Worm (Caenorhabditis elegans): ENCODE results near the gene F52D2.7.

DNA sequence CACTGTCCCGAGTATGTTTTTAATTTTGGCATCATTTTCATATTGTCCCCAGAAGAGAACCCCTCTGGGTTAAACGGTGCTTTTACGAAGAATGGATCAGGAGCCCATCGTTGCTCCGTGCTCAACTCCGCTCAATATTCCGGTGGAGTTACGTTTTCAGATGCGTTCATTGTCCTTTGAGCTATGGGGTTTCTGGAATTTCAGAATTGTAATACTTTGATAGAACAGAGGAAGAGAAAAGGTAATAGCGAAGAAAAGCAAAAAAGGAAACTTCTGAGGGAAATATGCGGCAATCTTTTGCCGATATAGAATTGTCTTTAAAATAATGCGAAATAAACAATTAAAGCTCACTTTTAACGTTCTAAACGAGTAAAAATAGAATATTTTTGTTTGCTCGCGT, 35.6 kb downstream of the F52D2.7 start, which contains the start of gene Y40A1A.3:
- TF ChIP-seq unc-130 (GFP tag; optimal IDR thresholded peaks at IDR 0.05) (no peak), arid-1 (GFP tag; conservative IDR thresholded peaks at IDR 0.05) (no peak), unc-62 (GFP tag; optimal IDR thresholded peaks at IDR 0.05 in 1 of 2) (no peak), unc-62 (tag; optimal IDR thresholded peaks at IDR 0.05) (no peak), snpc-4 (tag; optimal IDR thresholded peaks at IDR 0.05) (no peak), mxl-2 (GFP tag; conservative IDR thresholded peaks at IDR 0.05) (no peak), mdl-1 (tag; optimal IDR thresholded peaks at IDR 0.05) (no peak), daf-12 (tag; optimal IDR thresholded peaks at IDR 0.05) (no peak), F49E8.2 (tag; optimal IDR thresholded peaks at IDR 0.05; ENCODE audit: borderline replicate concordance) (no peak)

Data from whole organism, L4 larva.